Fruit fly (Drosophila melanogaster): ENCODE results near the gene Atxn7.

Gene Atxn7

dm6 chr2L:2375655-2376417 is at the start of gene Atxn7 (continued):
- peak; percentile 16 for TF ChIP-seq ERR (GFP tag; optimal IDR thresholded peaks at IDR 0.05)
- TF ChIP-seq Jarid2 (GFP tag; optimal IDR thresholded peaks at IDR 0.05), result peak; percentile 33
- no peak for TF ChIP-seq CG11696 (GFP tag; IDR thresholded peaks at IDR 0.05)
- TF ChIP-seq lab (GFP tag; optimal IDR thresholded peaks at IDR 0.05), result peak; percentile 81
- peak; percentile 97 for TF ChIP-seq Med (GFP tag)
- TF ChIP-seq CG7372 (GFP tag; IDR thresholded peaks at IDR 0.05), result no peak
- TF ChIP-seq CG8281 (tag; optimal IDR thresholded peaks at IDR 0.05), result no peak
- TF ChIP-seq CG8924 (tag; optimal IDR thresholded peaks at IDR 0.05), result peak; percentile 51
- TF ChIP-seq sug (tag; optimal IDR thresholded peaks at IDR 0.05), result peak; percentile 89
- peak; percentile 28 for TF ChIP-seq Sry-β (GFP tag; optimal IDR thresholded peaks at IDR 0.05)
- TF ChIP-seq CG34376 (GFP tag; optimal IDR thresholded peaks at IDR 0.05), result peak; percentile 32
- TF ChIP-seq gsb-n (tag; optimal IDR thresholded peaks at IDR 0.05), result peak; percentile 74
- peak; percentile 52 for TF ChIP-seq CHES-1-like (GFP tag; optimal IDR thresholded peaks at IDR 0.05)
- peak; percentile 31 for TF ChIP-seq CG16863 (GFP tag; optimal IDR thresholded peaks at IDR 0.05)
- TF ChIP-seq sob (GFP tag; IDR thresholded peaks at IDR 0.05), result peak; percentile 72
- peak; percentile 32 for TF ChIP-seq CG3163 (GFP tag; optimal IDR thresholded peaks at IDR 0.05)
- peak; percentile 92 for TF ChIP-seq CG3995 (GFP tag; optimal IDR thresholded peaks at IDR 0.05)
- TF ChIP-seq CG12299 (tag; optimal IDR thresholded peaks at IDR 0.05), result peak; percentile 61
- peak; percentile 35 for TF ChIP-seq CG8290 (GFP tag; optimal IDR thresholded peaks at IDR 0.05)
- TF ChIP-seq CG8290 (tag; optimal IDR thresholded peaks at IDR 0.05), result peak; percentile 72 to 80
- peak; percentile 71 for TF ChIP-seq NK7.1 (GFP tag; optimal IDR thresholded peaks at IDR 0.05)
- TF ChIP-seq HHEX (GFP tag; optimal IDR thresholded peaks at IDR 0.05), result peak; percentile 38
- TF ChIP-seq Scr (GFP tag; IDR thresholded peaks at IDR 0.05; ENCODE audit: partially characterized antibody), result peak; percentile 96
- peak; percentile 99 for TF ChIP-seq Opbp (GFP tag; IDR thresholded peaks at IDR 0.05; ENCODE audit: partially characterized antibody)
- peak; percentile 88 for TF ChIP-seq unc-4 (GFP tag; IDR thresholded peaks at IDR 0.05; ENCODE audit: partially characterized antibody)
- TF ChIP-seq Asciz (GFP tag; optimal IDR thresholded peaks at IDR 0.05), result peak; percentile 76
- peak; percentile 83 for TF ChIP-seq CG33213 (GFP tag; optimal IDR thresholded peaks at IDR 0.05)
- peak; percentile 92 for TF ChIP-seq Dll (GFP tag; IDR thresholded peaks at IDR 0.05; ENCODE audit: partially characterized antibody)
- TF ChIP-seq NC2β (GFP tag; optimal IDR thresholded peaks at IDR 0.05), result peak; percentile 80
- no peak for TF ChIP-seq jumu (GFP tag; optimal IDR thresholded peaks at IDR 0.05)
- TF ChIP-seq ato (GFP tag; IDR thresholded peaks at IDR 0.05; ENCODE audit: partially characterized antibody), result peak; percentile 96
- TF ChIP-seq vfl (GFP tag; optimal IDR thresholded peaks at IDR 0.05), result no peak
- TF ChIP-seq bigmax (GFP tag; optimal IDR thresholded peaks at IDR 0.05), result peak; percentile 50
- TF ChIP-seq Lim3 (GFP tag; IDR thresholded peaks at IDR 0.05), result no peak
- no peak for TF ChIP-seq pan (optimal IDR thresholded peaks at IDR 0.05)
- TF ChIP-seq pan (GFP tag; optimal IDR thresholded peaks at IDR 0.05 in 1 of 2, IDR thresholded peaks at IDR 0.05 in 1 of 2), result peak in 1 of 2 experiments; percentile 72
- peak; percentile 56 for TF ChIP-seq gcm2 (GFP tag; optimal IDR thresholded peaks at IDR 0.05)
- TF ChIP-seq sqz (GFP tag; optimal IDR thresholded peaks at IDR 0.05), result peak; percentile 62
- TF ChIP-seq CG13287 (GFP tag; IDR thresholded peaks at IDR 0.05; ENCODE audit: partially characterized antibody), result peak; percentile 89
- peak; percentile 98 for TF ChIP-seq CG42726 (GFP tag; IDR thresholded peaks at IDR 0.05; ENCODE audit: partially characterized antibody)
- TF ChIP-seq jing (GFP tag; optimal IDR thresholded peaks at IDR 0.05), result no peak
- peak; percentile 42; the same call in 1 of the 2 replicates for TF ChIP-seq Awh (GFP tag; IDR thresholded peaks at IDR 0.05)
- TF ChIP-seq nmo (GFP tag; optimal IDR thresholded peaks at IDR 0.05), result peak; percentile 73
- peak; percentile 10 for TF ChIP-seq Hmx (GFP tag; optimal IDR thresholded peaks at IDR 0.05)
- TF ChIP-seq dmrt11E (tag; optimal IDR thresholded peaks at IDR 0.05), result peak; percentile 72
- TF ChIP-seq TFAM (GFP tag; optimal IDR thresholded peaks at IDR 0.05), result no peak
- peak; percentile 72 for TF ChIP-seq B-H2 (GFP tag; optimal IDR thresholded peaks at IDR 0.05)
- TF ChIP-seq Sox100B (GFP tag; optimal IDR thresholded peaks at IDR 0.05), result peak; percentile 72
- TF ChIP-seq en (GFP tag; optimal IDR thresholded peaks at IDR 0.05), result peak; percentile 43

All from whole organism, embryonic.